Fruit fly (Drosophila melanogaster): ENCODE data around the gene Mlp84B.

- TF ChIP-seq fd85E (GFP tag; optimal IDR thresholded peaks at IDR 0.05), result no peak
- TF ChIP-seq CG16779 (tag; optimal IDR thresholded peaks at IDR 0.05), result no peak
- no peak for TF ChIP-seq dac (GFP tag; optimal IDR thresholded peaks at IDR 0.05)
- TF ChIP-seq CG6163 (GFP tag; IDR thresholded peaks at IDR 0.05), result no peak
These were observed 18.3 kb upstream of the Mlp84B start, which contains the start of gene Fer1 for dm6 chr3R:7135881-7136280.

Data from whole organism, prepupa.